Fruit fly (Drosophila melanogaster): ENCODE data around the gene CG32572.

Gene CG32572

dm6 chrX:16750712-16751578 is 30.0 kb downstream of the CG32572 start (continued):
- TF ChIP-seq CG11560 (tag; IDR thresholded peaks at IDR 0.05) (no peak), CG10267 (tag; optimal IDR thresholded peaks at IDR 0.05) (peak; percentile 78), Sox100B (GFP tag; optimal IDR thresholded peaks at IDR 0.05) (peak; percentile 81), Jarid2 (GFP tag; optimal IDR thresholded peaks at IDR 0.05) (no peak), CG8281 (tag; optimal IDR thresholded peaks at IDR 0.05) (peak; percentile 45), kah (GFP tag; optimal IDR thresholded peaks at IDR 0.05) (peak; percentile 52), CG7745 (tag; optimal IDR thresholded peaks at IDR 0.05) (no peak), CG30431 (GFP tag; optimal IDR thresholded peaks at IDR 0.05) (peak; percentile 54), CG34224 (GFP tag; IDR thresholded peaks at IDR 0.05; ENCODE audit: partially characterized antibody) (no peak), Tbp (GFP tag; optimal IDR thresholded peaks at IDR 0.05) (no peak), prd (optimal IDR thresholded peaks at IDR 0.05) (no peak), prd (GFP tag; IDR thresholded peaks at IDR 0.05) (peak; percentile 62), Stat92E (GFP tag; optimal IDR thresholded peaks at IDR 0.05) (no peak), Dip3 (GFP tag; optimal IDR thresholded peaks at IDR 0.05) (no peak), CHES-1-like (GFP tag; optimal IDR thresholded peaks at IDR 0.05) (no peak), Bteb2 (GFP tag; optimal IDR thresholded peaks at IDR 0.05) (peak; percentile 13), Fer3 (tag; optimal IDR thresholded peaks at IDR 0.05) (peak; percentile 64), trem (tag; optimal IDR thresholded peaks at IDR 0.05) (peak; percentile 68), CG2116 (GFP tag; optimal IDR thresholded peaks at IDR 0.05) (peak; percentile 42), CrebB (tag; optimal IDR thresholded peaks at IDR 0.05) (peak; percentile 62), Blimp-1 (GFP tag; optimal IDR thresholded peaks at IDR 0.05) (peak; percentile 77), CG31388 (GFP tag; optimal IDR thresholded peaks at IDR 0.05) (no peak), pum (GFP tag; optimal IDR thresholded peaks at IDR 0.05) (peak; percentile 7), ase (GFP tag; IDR thresholded peaks at IDR 0.05) (no peak), CG6254 (GFP tag; optimal IDR thresholded peaks at IDR 0.05) (peak; percentile 70), CoRest (tag; optimal IDR thresholded peaks at IDR 0.05) (peak; percentile 85), pzg (GFP tag; optimal IDR thresholded peaks at IDR 0.05) (no peak), crc (GFP tag; optimal IDR thresholded peaks at IDR 0.05) (no peak), nau (GFP tag; optimal IDR thresholded peaks at IDR 0.05) (peak; percentile 52), CG10654 (GFP tag; optimal IDR thresholded peaks at IDR 0.05) (no peak), zfh1 (GFP tag; IDR thresholded peaks at IDR 0.05) (peak; percentile 75), CG17912 (GFP tag; optimal IDR thresholded peaks at IDR 0.05) (no peak), CG1602 (GFP tag; optimal IDR thresholded peaks at IDR 0.05) (peak; percentile 29), emc (GFP tag; optimal IDR thresholded peaks at IDR 0.05) (no peak), cato (GFP tag; optimal IDR thresholded peaks at IDR 0.05; ENCODE audit: borderline replicate concordance) (no peak), CG33557 (GFP tag; optimal IDR thresholded peaks at IDR 0.05) (peak; percentile 82), CG16779 (GFP tag; IDR thresholded peaks at IDR 0.05) (no peak), CG1529 (GFP tag; optimal IDR thresholded peaks at IDR 0.05) (peak; percentile 50), h (optimal IDR thresholded peaks at IDR 0.05) (no peak), CG17385 (GFP tag; optimal IDR thresholded peaks at IDR 0.05) (peak; percentile 68), CG15514 (GFP tag; optimal IDR thresholded peaks at IDR 0.05) (peak; percentile 28), bsh (GFP tag; optimal IDR thresholded peaks at IDR 0.05) (peak; percentile 77 to 97), CG2678 (tag; optimal IDR thresholded peaks at IDR 0.05) (peak; percentile 87), gcm2 (GFP tag; optimal IDR thresholded peaks at IDR 0.05) (no peak), D19B (GFP tag; optimal IDR thresholded peaks at IDR 0.05) (peak; percentile 15), CG15601 (tag; optimal IDR thresholded peaks at IDR 0.05) (peak; percentile 80), CG6689 (GFP tag; IDR thresholded peaks at IDR 0.05) (peak; percentile 75), Camta (GFP tag; optimal IDR thresholded peaks at IDR 0.05) (peak; percentile 22), Taf1 (GFP tag; IDR thresholded peaks at IDR 0.05) (no peak)
